Worm (Caenorhabditis elegans) whole organism, late embryonic: ENCODE measurements around the gene C18C4.7.

Experiments used
- ceh-30 ChIP-seq: fragments of 150-350 bp; optimal IDR thresholded peaks from 2 replicates; lab custom pipeline; 2014; ENCODE audit warnings: missing biosample characterization, missing genetic modification characterization
- nfya-1 ChIP-seq: sonication (generic microtip); optimal IDR thresholded peaks from 2 replicates; lab custom pipeline; 2017; ENCODE audit warnings: missing genetic modification characterization, mild to moderate bottlenecking, missing compliant biosample characterization, antibody characterized with exemption, moderate library complexity
- npax-4 ChIP-seq: sonication (generic microtip); optimal IDR thresholded peaks from 2 replicates; lab custom pipeline; 2016; ENCODE audit warnings: missing genetic modification characterization, missing compliant biosample characterization
- sdc-2 ChIP-seq: sonication (generic microtip); optimal IDR thresholded peaks from 2 replicates; lab custom pipeline; 2016; ENCODE audit warnings: missing genotype, missing genetic modification characterization, missing compliant biosample characterization
- ztf-16 ChIP-seq: sonication (generic microtip); optimal IDR thresholded peaks from 2 replicates; lab custom pipeline; 2017; ENCODE audit warnings: missing genetic modification characterization, missing compliant biosample characterization

DNA sequence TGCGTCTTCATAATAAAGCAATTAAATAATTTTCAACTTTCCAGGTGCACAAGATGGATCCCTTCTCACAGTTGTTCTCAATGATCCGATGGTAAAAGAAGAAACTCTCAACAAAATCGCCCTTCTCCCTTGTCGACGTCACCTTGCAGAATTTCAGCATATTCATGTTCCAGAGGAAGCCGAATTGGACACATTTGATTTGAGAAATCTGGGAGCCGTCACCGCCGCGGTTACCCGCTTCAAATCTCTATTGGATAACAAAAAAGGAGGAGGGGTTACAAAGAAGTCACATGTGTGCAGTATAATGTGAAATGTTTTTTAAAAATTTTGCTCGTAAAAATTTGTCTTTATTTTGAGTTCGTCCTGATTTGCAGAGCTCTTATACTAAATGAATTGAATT, 64.3 kb downstream of the C18C4.7 start:
- TF ChIP-seq ceh-30 (tag; lab: Kevin White, UChicago): no peak
- TF ChIP-seq nfya-1 (tag; lab: Kevin White, UChicago): no peak
- TF ChIP-seq ztf-16 (tag; lab: Kevin White, UChicago): no peak
- TF ChIP-seq sdc-2 (tag; lab: Kevin White, UChicago): no peak
- no peak for TF ChIP-seq npax-4 (tag; lab: Kevin White, UChicago)
